Worm (Caenorhabditis elegans) whole organism, L4 larva: ENCODE measurements around the gene F08F8.9.

Experiments
- F26F4.8 ChIP-seq: fragments of 200-800 bp; sonication (Bioruptor generic); conservative IDR thresholded peaks from 2 replicates; pipeline ENCODE4 v1.3.6; 2022; ENCODE audit warnings: missing genetic modification characterization, missing compliant biosample characterization
- F37D6.2 ChIP-seq: sonication (generic microtip); optimal IDR thresholded peaks from 2 replicates; lab custom pipeline; 2016; ENCODE audit warnings: mild to moderate bottlenecking, missing genetic modification characterization, missing compliant biosample characterization
- R02D3.7 ChIP-seq: fragments of 150-350 bp; sonication (generic microtip); optimal IDR thresholded peaks from 3 replicates; lab custom pipeline; 2014; ENCODE audit warnings: missing biosample characterization, missing genetic modification characterization
- T26A8.4 ChIP-seq: fragments of 200-800 bp; sonication (Bioruptor generic); IDR thresholded peaks from 2 replicates; pipeline ENCODE4 v1.3.6; 2022; ENCODE audit warnings: missing genetic modification characterization, missing compliant biosample characterization
- Y48G9A.11 ChIP-seq: fragments of 200-800 bp; sonication (Bioruptor generic); IDR thresholded peaks from 2 replicates; pipeline ENCODE4 v1.3.6; 2022; ENCODE audit warnings: missing genetic modification reagents, missing genetic modification characterization, missing compliant biosample characterization
- Y75B8A.6 ChIP-seq: fragments of 200-800 bp; sonication (Bioruptor generic); IDR thresholded peaks from 2 replicates; pipeline ENCODE4 v1.3.6; 2022; ENCODE audit warnings: missing genetic modification reagents, missing genetic modification characterization, missing compliant biosample characterization
- ZK337.2 ChIP-seq: fragments of 200-800 bp; sonication (Bioruptor generic); IDR thresholded peaks from 2 replicates; pipeline ENCODE4 v1.3.6; 2022; ENCODE audit warnings: missing genetic modification reagents, missing genetic modification characterization, missing compliant biosample characterization
- ZK546.5 ChIP-seq, 2 experiments: sonication (generic microtip); optimal IDR thresholded peaks; 2 replicates each; lab custom pipeline; 2017; ENCODE audit warnings: missing biosample characterization in 2 of 2, missing genetic modification characterization in 2 of 2
- aha-1 ChIP-seq: fragments of 150-350 bp; peaks from one replicate; lab custom pipeline; 2014; ENCODE audit warnings: missing biosample characterization, missing genetic modification characterization
- ceh-20 ChIP-seq: fragments of 200-800 bp; sonication (Bioruptor generic); IDR thresholded peaks from 2 replicates; pipeline ENCODE4 v1.3.6; 2022; ENCODE audit warnings: missing genetic modification reagents, missing genetic modification characterization, missing compliant biosample characterization
- ceh-32 ChIP-seq: sonication (generic microtip); optimal IDR thresholded peaks from 2 replicates; lab custom pipeline; 2016; ENCODE audit warnings: mild to moderate bottlenecking, missing genetic modification characterization, missing compliant biosample characterization; ENCODE audit not compliant: poor library complexity
- ceh-44 ChIP-seq: fragments of 200-800 bp; sonication (Bioruptor generic); IDR thresholded peaks from 2 replicates; pipeline ENCODE4 v1.3.6; 2022; ENCODE audit warnings: missing genetic modification reagents, missing genetic modification characterization, missing compliant biosample characterization
- ceh-62 ChIP-seq: sonication (generic microtip); optimal IDR thresholded peaks from 2 replicates; lab custom pipeline; 2017; ENCODE audit warnings: missing biosample characterization, missing genetic modification characterization
- ceh-82 ChIP-seq: sonication (generic microtip); optimal IDR thresholded peaks from 2 replicates; lab custom pipeline; 2017; ENCODE audit warnings: missing biosample characterization, missing genetic modification characterization
- ces-1 ChIP-seq: fragments of 150-350 bp; sonication (generic microtip); optimal IDR thresholded peaks from 4 replicates; lab custom pipeline; 2014; ENCODE audit warnings: missing biosample characterization, missing genetic modification reagents, missing genetic modification characterization
- daf-12 ChIP-seq: fragments of 150-350 bp; optimal IDR thresholded peaks from 2 replicates; lab custom pipeline; 2014; ENCODE audit warnings: missing biosample characterization, missing genetic modification reagents, missing genetic modification characterization
- daf-16 ChIP-seq, 3 experiments: sonication (generic microtip); optimal IDR thresholded peaks; 2 replicates each; lab custom pipeline; 2016 to 2017; ENCODE audit warnings: missing genetic modification characterization in 3 of 3, missing genetic modification reagents in 3 of 3, mild to moderate bottlenecking in 2 of 3, missing compliant biosample characterization in 2 of 3, missing biosample characterization in 1 of 3, moderate library complexity in 1 of 3
- daf-19 ChIP-seq: fragments of 200-800 bp; sonication (Bioruptor generic); conservative IDR thresholded peaks from 2 replicates; pipeline ENCODE4 v1.3.6; 2022; ENCODE audit warnings: missing genetic modification characterization, missing compliant biosample characterization
- dmd-8 ChIP-seq: fragments of 200-800 bp; sonication (Bioruptor generic); IDR thresholded peaks from 2 replicates; pipeline ENCODE4 v1.3.6; 2022; ENCODE audit warnings: missing genetic modification characterization, missing compliant biosample characterization
- dmd-9 ChIP-seq: fragments of 200-800 bp; sonication (Bioruptor generic); IDR thresholded peaks from 2 replicates; pipeline ENCODE4 v1.3.6; 2022; ENCODE audit warnings: missing genetic modification reagents, missing genetic modification characterization, missing compliant biosample characterization
- duxl-1 ChIP-seq: sonication (generic microtip); optimal IDR thresholded peaks from 2 replicates; lab custom pipeline; 2016; ENCODE audit warnings: mild to moderate bottlenecking, missing genetic modification characterization, moderate library complexity, missing compliant biosample characterization; ENCODE audit not compliant: poor library complexity
- dve-1 ChIP-seq: sonication (generic microtip); optimal IDR thresholded peaks from 2 replicates; lab custom pipeline; 2017; ENCODE audit warnings: antibody characterized with exemption, mild to moderate bottlenecking, missing genetic modification characterization, missing compliant biosample characterization; ENCODE audit not compliant: insufficient read depth
- fos-1 ChIP-seq: fragments of 150-350 bp; optimal IDR thresholded peaks from 2 replicates; lab custom pipeline; 2014; ENCODE audit warnings: missing biosample characterization, missing genetic modification characterization
- hif-1 ChIP-seq, 2 experiments: sonication (generic microtip); optimal IDR thresholded peaks; 2 replicates each; lab custom pipeline; 2016 to 2017; ENCODE audit warnings: missing compliant biosample characterization in 2 of 2, missing genetic modification characterization in 2 of 2, missing genetic modification reagents in 2 of 2, missing genotype in 2 of 2, mild to moderate bottlenecking in 1 of 2
- hlh-11 ChIP-seq: fragments of 200-800 bp; sonication (Bioruptor generic); optimal IDR thresholded peaks from 2 replicates; lab custom pipeline; 2018; ENCODE audit warnings: mild to moderate bottlenecking, missing genetic modification characterization, missing compliant biosample characterization
- lim-7 ChIP-seq: fragments of 200-800 bp; sonication (Bioruptor generic); IDR thresholded peaks from 2 replicates; pipeline ENCODE4 v1.3.6; 2022; ENCODE audit warnings: missing genetic modification characterization, missing compliant biosample characterization
- lin-13 ChIP-seq: fragments of 150-350 bp; optimal IDR thresholded peaks from 2 replicates; lab custom pipeline; 2014; ENCODE audit warnings: missing biosample characterization, missing genetic modification reagents, missing genetic modification characterization
- lin-39 ChIP-seq: fragments of 150-350 bp; optimal IDR thresholded peaks from 2 replicates; lab custom pipeline; 2014; ENCODE audit warnings: missing biosample characterization, missing genetic modification reagents, missing genetic modification characterization
- lsy-2 ChIP-seq, 2 experiments: fragments of 150-350 bp in 1 of 2; sonication (generic microtip) in 1 of 2; optimal IDR thresholded peaks; 2 replicates each; lab custom pipeline; 2014 to 2017; ENCODE audit warnings: missing biosample characterization in 2 of 2, missing genetic modification characterization in 2 of 2
- nhr-10 ChIP-seq: fragments of 150-350 bp; optimal IDR thresholded peaks from 2 replicates; lab custom pipeline; 2014; ENCODE audit warnings: missing biosample characterization, missing genetic modification characterization
- nhr-11 ChIP-seq: fragments of 150-350 bp; optimal IDR thresholded peaks from 2 replicates; lab custom pipeline; 2014; ENCODE audit warnings: missing biosample characterization, missing genetic modification characterization
- nhr-111 ChIP-seq: fragments of 200-800 bp; sonication (Bioruptor generic); optimal IDR thresholded peaks from 2 replicates; lab custom pipeline; 2018; ENCODE audit warnings: mild to moderate bottlenecking, missing genetic modification characterization, missing compliant biosample characterization
- nhr-237 ChIP-seq: sonication (generic microtip); optimal IDR thresholded peaks from 2 replicates; lab custom pipeline; 2017; ENCODE audit warnings: missing biosample characterization, missing genetic modification characterization
- nhr-28 ChIP-seq: fragments of 150-350 bp; optimal IDR thresholded peaks from 2 replicates; lab custom pipeline; 2014; ENCODE audit warnings: missing biosample characterization, missing genetic modification characterization
- nhr-42 ChIP-seq: fragments of 200-800 bp; sonication (Bioruptor generic); IDR thresholded peaks from 2 replicates; pipeline ENCODE4 v1.3.6; 2022; ENCODE audit warnings: missing genetic modification characterization, missing compliant biosample characterization
- pqm-1 ChIP-seq: sonication (generic microtip); optimal IDR thresholded peaks from 2 replicates; lab custom pipeline; 2017; ENCODE audit warnings: missing biosample characterization, missing genetic modification characterization
- rbr-2 ChIP-seq: sonication (generic microtip); optimal IDR thresholded peaks from 2 replicates; lab custom pipeline; 2016; ENCODE audit warnings: missing genotype, missing genetic modification characterization, missing compliant biosample characterization
- skn-1 ChIP-seq: fragments of 150-350 bp; optimal IDR thresholded peaks from 2 replicates; lab custom pipeline; 2014; ENCODE audit warnings: missing biosample characterization, missing genetic modification characterization
- snpc-4 ChIP-seq: fragments of 150-350 bp; optimal IDR thresholded peaks from 2 replicates; lab custom pipeline; 2014; ENCODE audit warnings: missing biosample characterization, missing genetic modification characterization
- unc-130 ChIP-seq: sonication (generic microtip); optimal IDR thresholded peaks from 2 replicates; lab custom pipeline; 2016; ENCODE audit warnings: missing genetic modification reagents, missing genetic modification characterization, missing compliant biosample characterization
- unc-39 ChIP-seq: sonication (generic microtip); optimal IDR thresholded peaks from 2 replicates; lab custom pipeline; 2017; ENCODE audit warnings: missing biosample characterization, missing genetic modification characterization
- unc-62 ChIP-seq, 3 experiments: fragments of 150-350 bp in 1 of 3; sonication (generic microtip); optimal IDR thresholded peaks in 2 of 3; peaks in 1 of 3; 1 replicate in 1 of 3; 2 replicates in 2 of 3; lab custom pipeline; 2014 to 2017; ENCODE audit warnings: missing biosample characterization in 3 of 3, missing genetic modification characterization in 3 of 3, missing genetic modification reagents in 3 of 3, missing genotype in 1 of 3
- vab-7 ChIP-seq: fragments of 200-800 bp; sonication (Bioruptor generic); IDR thresholded peaks from 2 replicates; pipeline ENCODE4 v1.3.6; 2022; ENCODE audit warnings: missing genetic modification reagents, missing genetic modification characterization, missing compliant biosample characterization
- zag-1 ChIP-seq: fragments of 150-350 bp; optimal IDR thresholded peaks from 2 replicates; lab custom pipeline; 2014; ENCODE audit warnings: missing biosample characterization, missing genetic modification characterization
- zfp-2 ChIP-seq: sonication (generic microtip); optimal IDR thresholded peaks from 2 replicates; lab custom pipeline; 2016; ENCODE audit warnings: mild to moderate bottlenecking, missing genetic modification characterization, missing compliant biosample characterization
- ztf-11 ChIP-seq: fragments of 150-350 bp; optimal IDR thresholded peaks from 2 replicates; lab custom pipeline; 2014; ENCODE audit warnings: missing biosample characterization, missing genetic modification characterization
- ztf-7 ChIP-seq: fragments of 150-350 bp; optimal IDR thresholded peaks from 2 replicates; lab custom pipeline; 2014; ENCODE audit warnings: missing biosample characterization, missing genetic modification characterization

The F08F8.9 gene

DNA sequence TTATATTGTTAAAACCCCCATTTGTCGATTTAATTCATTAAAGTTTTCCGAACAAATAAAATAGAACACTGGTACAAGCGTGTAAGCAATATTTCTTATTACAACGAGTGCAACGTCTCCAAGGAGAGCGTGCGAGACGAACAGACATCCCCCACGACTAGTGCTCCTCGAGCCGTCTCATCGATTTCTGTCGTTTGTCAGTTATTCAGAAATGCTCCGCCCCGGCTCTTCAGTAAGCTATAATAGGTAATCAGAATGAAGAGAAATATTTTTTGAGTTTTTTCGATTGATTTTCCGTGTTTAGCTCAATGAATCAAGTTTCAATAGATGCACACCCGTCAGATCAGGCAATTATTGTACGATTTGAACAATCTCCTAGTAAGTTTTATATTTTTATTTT, 15.1 kb downstream of the F08F8.9 start, which contains the start of gene kap-1 (continued):
- no peak for TF ChIP-seq nhr-42
- TF ChIP-seq nhr-237 (tag; lab: Kevin White, UChicago) = no peak
- TF ChIP-seq hif-1 (tag; optimal IDR thresholded peaks at IDR 0.05; lab: Kevin White, UChicago) = no peak
- TF ChIP-seq hlh-11 (tag; lab: Kevin White, UChicago) = peak; percentile 11
- no peak for TF ChIP-seq ceh-20 (GFP tag; lab: Robert Waterston, UW)
- no peak for TF ChIP-seq nhr-11
- TF ChIP-seq daf-19 (GFP tag; lab: Robert Waterston, UW) = no peak
- no peak for TF ChIP-seq nhr-28
- no peak for TF ChIP-seq ceh-62 (tag; lab: Kevin White, UChicago)
- TF ChIP-seq vab-7 (GFP tag; lab: Robert Waterston, UW) = no peak
- no peak for TF ChIP-seq dmd-9
- no peak for TF ChIP-seq lim-7 (GFP tag; lab: Robert Waterston, UW)
- TF ChIP-seq ztf-11 = no peak
- no peak for TF ChIP-seq lin-39 (tag; lab: Kevin White, UChicago)
- TF ChIP-seq ces-1 (GFP tag; lab: Kevin White, UChicago) = no peak

DNA sequence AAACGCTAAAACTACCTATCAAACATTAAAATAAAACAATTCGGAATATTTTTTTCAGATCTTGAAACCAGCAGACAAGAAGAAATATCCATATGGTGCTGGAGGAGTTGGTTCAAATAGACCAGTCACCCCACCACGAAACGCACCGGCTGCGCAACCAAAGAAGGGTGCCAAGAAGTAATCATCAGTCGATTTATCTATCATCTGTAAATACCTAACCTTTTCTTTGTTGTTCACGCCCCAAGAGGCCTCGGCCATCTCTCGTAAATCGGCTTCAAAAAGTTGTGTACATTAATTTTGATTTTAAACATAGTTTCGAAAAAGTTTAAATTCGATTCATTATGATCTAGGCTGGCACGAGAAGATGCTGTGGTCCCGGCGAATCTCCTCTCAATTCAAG, 15.8 kb downstream of the F08F8.9 start:
- TF ChIP-seq unc-130 (GFP tag; lab: Kevin White, UChicago) = no peak
- no peak for TF ChIP-seq ceh-32 (tag; lab: Kevin White, UChicago)
- TF ChIP-seq unc-62 (GFP tag; optimal IDR thresholded peaks at IDR 0.05 in 1 of 2; lab: Kevin White, UChicago) = peak in 1 of 2 experiments; percentile 71
- TF ChIP-seq unc-62 (tag; optimal IDR thresholded peaks at IDR 0.05; lab: Kevin White, UChicago) = no peak
- TF ChIP-seq pqm-1 = no peak
- TF ChIP-seq ceh-44 (GFP tag; lab: Robert Waterston, UW) = 0 out of 2 replicates have a peak, but pooled peaks have one; percentile 11

- TF ChIP-seq lin-13 (GFP tag; lab: Kevin White, UChicago) (no peak), daf-16 (GFP tag; optimal IDR thresholded peaks at IDR 0.05; lab: Kevin White, UChicago) (no peak), daf-16 (tag; optimal IDR thresholded peaks at IDR 0.05; lab: Kevin White, UChicago) (peak; percentile 64), F37D6.2 (tag; lab: Kevin White, UChicago) (no peak), unc-62 (GFP tag; optimal IDR thresholded peaks at IDR 0.05 in 1 of 2; lab: Kevin White, UChicago) (peak in 1 of 2 experiments; percentile 96), unc-62 (tag; optimal IDR thresholded peaks at IDR 0.05; lab: Kevin White, UChicago) (no peak), daf-19 (GFP tag; lab: Robert Waterston, UW) (no peak), dmd-9 (no peak), ces-1 (GFP tag; lab: Kevin White, UChicago) (no peak), duxl-1 (no peak), unc-130 (GFP tag; lab: Kevin White, UChicago) (no peak), Y48G9A.11 (GFP tag; lab: Robert Waterston, UW) (no peak), T26A8.4 (GFP tag; lab: Robert Waterston, UW) (peak; percentile 30; the same call in 1 of the 2 replicates), skn-1 (tag; lab: Kevin White, UChicago) (no peak), aha-1 (tag; lab: Kevin White, UChicago) (peak; percentile 97), ZK337.2 (GFP tag; lab: Robert Waterston, UW) (no peak), nhr-42 (no peak), lsy-2 (tag; optimal IDR thresholded peaks at IDR 0.05; lab: Kevin White, UChicago) (peak; percentile 87 to 97), dve-1 (tag; lab: Kevin White, UChicago) (peak; percentile 85), F26F4.8 (GFP tag; lab: Robert Waterston, UW) (no peak), ZK546.5 (tag; optimal IDR thresholded peaks at IDR 0.05; lab: Kevin White, UChicago) (peak in 1 of 2 experiments; percentile 88), fos-1 (tag; lab: Kevin White, UChicago) (no peak), ceh-20 (GFP tag; lab: Robert Waterston, UW) (no peak), ceh-82 (tag; lab: Kevin White, UChicago) (no peak), snpc-4 (no peak), ztf-7 (tag; lab: Kevin White, UChicago) (no peak), unc-39 (tag; lab: Kevin White, UChicago) (no peak), zfp-2 (tag; lab: Kevin White, UChicago) (peak; percentile 28), pqm-1 (peak; percentile 42), daf-12 (tag; lab: Kevin White, UChicago) (no peak), zag-1 (tag; lab: Kevin White, UChicago) (no peak), dmd-8 (GFP tag; lab: Robert Waterston, UW) (no peak), lim-7 (GFP tag; lab: Robert Waterston, UW) (peak; percentile 64; the same call in 1 of the 2 replicates), Y75B8A.6 (GFP tag; lab: Robert Waterston, UW) (peak; percentile 63; the same call in 1 of the 2 replicates), nhr-10 (tag; lab: Kevin White, UChicago) (no peak), R02D3.7 (tag; lab: Kevin White, UChicago) (no peak), ceh-44 (GFP tag; lab: Robert Waterston, UW) (no peak), rbr-2 (peak; percentile 41), nhr-111 (GFP tag; lab: Kevin White, UChicago) (no peak)
Measured at ce11 chrIII:7336214-7336613, 17.6 kb downstream of the F08F8.9 start, which contains the start of gene gsp-2. gsp-2 (plus strand) TSS chrIII:7336587.
